Worm (Caenorhabditis elegans): ENCODE data around the gene hlh-10.

ce11 chrV:9318046-9318445 lies 36.0 kb upstream of the hlh-10 start, which contains the start of gene kvs-3:
- TF ChIP-seq nhr-77 (tag; optimal IDR thresholded peaks at IDR 0.05) (no peak), nhr-11 (tag; optimal IDR thresholded peaks at IDR 0.05) (no peak), Y55F3AM.14 (GFP tag; optimal IDR thresholded peaks at IDR 0.05) (peak; percentile 8), mdl-1 (tag; optimal IDR thresholded peaks at IDR 0.05) (no peak), lin-13 (GFP tag; optimal IDR thresholded peaks at IDR 0.05) (peak; percentile 45)

Measured in whole organism, L2 larva.